Fruit fly (Drosophila melanogaster) whole organism: ENCODE results near the gene CG9240.

ENCODE experiments used
- CG8478 ChIP-seq: fragments of >200 bp; optimal IDR thresholded peaks from 2 replicates; lab custom pipeline; 2018; ENCODE audit warnings: inconsistent platforms
- Dll ChIP-seq: fragments of >200 bp; optimal IDR thresholded peaks from 2 replicates; lab custom pipeline; 2017
- pan ChIP-seq: fragments of >200 bp; optimal IDR thresholded peaks from 2 replicates; lab custom pipeline; 2017
- psq ChIP-seq: fragments of >200 bp; optimal IDR thresholded peaks from 2 replicates; lab custom pipeline; 2017

DNA sequence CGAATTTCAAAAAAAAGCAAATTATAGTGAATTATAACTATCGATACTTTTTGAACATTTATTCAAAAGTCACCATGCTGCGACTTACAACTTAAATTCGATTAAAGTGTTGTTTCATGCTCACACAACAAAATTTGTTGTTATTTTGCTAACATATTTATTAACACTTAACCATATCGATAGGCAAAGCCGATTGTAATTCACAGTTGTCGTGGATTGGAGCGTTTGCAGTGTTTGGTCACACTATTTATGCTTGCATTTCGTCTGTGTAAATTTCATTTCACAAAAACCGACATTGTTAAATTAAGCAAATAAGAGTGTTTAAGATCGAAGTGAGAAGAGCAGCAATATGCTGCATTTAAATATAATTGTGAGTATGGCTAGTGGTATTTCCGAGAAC lies 11.3 kb upstream of the CG9240 start, which contains the start of gene HUWE1:
- TF ChIP-seq CG8478 (lab: Kevin White, UChicago) (no peak), pan (lab: Kevin White, UChicago) (no peak), psq (lab: Kevin White, UChicago) (no peak), Dll (lab: Kevin White, UChicago) (no peak)
